Fruit fly (Drosophila melanogaster): Measurements from ENCODE around the gene Nhe2.
A peak's percentile ranks its signal among the peaks of the same experiment; 100 is the strongest.

Nhe2 gene

dm6 chr2L:21162875-21163274, 58.5 kb downstream of the Nhe2 start, which contains the start of gene Nbr:
Gene Nbr, minus strand, starts transcription at chr2L:21163083.
- TF ChIP-seq fd96Ca (GFP tag; IDR thresholded peaks at IDR 0.05) (0 out of 3 replicates have a peak, but pooled peaks have one; percentile 25), rn (GFP tag; IDR thresholded peaks at IDR 0.05) (no peak), D1 (tag; optimal IDR thresholded peaks at IDR 0.05) (no peak)

dm6 chr2L:21163311-21163842, 59.0 kb downstream of the Nhe2 start, which contains the start of gene Noc2:
Gene Noc2, plus strand, starts transcription at chr2L:21163641.
- TF ChIP-seq EcR (GFP tag; optimal IDR thresholded peaks at IDR 0.05) (no peak), CG15710 (tag; optimal IDR thresholded peaks at IDR 0.05) (peak; percentile 40), CG17806 (tag; optimal IDR thresholded peaks at IDR 0.05) (peak; percentile 23), CG8301 (tag; optimal IDR thresholded peaks at IDR 0.05) (peak; percentile 34), gl (tag; optimal IDR thresholded peaks at IDR 0.05) (no peak), rn (GFP tag; IDR thresholded peaks at IDR 0.05) (peak; percentile 36; the same call in 1 of the 2 replicates), CG8159 (tag; optimal IDR thresholded peaks at IDR 0.05) (peak; percentile 48), CG4496 (GFP tag; IDR thresholded peaks at IDR 0.05) (peak; percentile 72), Snoo (tag; optimal IDR thresholded peaks at IDR 0.05) (peak; percentile 10), CG9948 (tag; optimal IDR thresholded peaks at IDR 0.05) (peak; percentile 46)

- TF ChIP-seq fd96Ca (GFP tag; IDR thresholded peaks at IDR 0.05) (no peak), CG15710 (tag; optimal IDR thresholded peaks at IDR 0.05) (no peak), Pif1B (GFP tag; optimal IDR thresholded peaks at IDR 0.05) (no peak), gl (tag; optimal IDR thresholded peaks at IDR 0.05) (no peak), CG34367 (tag; optimal IDR thresholded peaks at IDR 0.05) (no peak), CG4496 (GFP tag; IDR thresholded peaks at IDR 0.05) (no peak), CG32121 (GFP tag; IDR thresholded peaks at IDR 0.05) (no peak), CG8301 (tag; optimal IDR thresholded peaks at IDR 0.05) (no peak), CG14655 (GFP tag; optimal IDR thresholded peaks at IDR 0.05) (no peak), rn (GFP tag; IDR thresholded peaks at IDR 0.05) (no peak), CG8159 (tag; optimal IDR thresholded peaks at IDR 0.05) (no peak), CG9948 (tag; optimal IDR thresholded peaks at IDR 0.05) (no peak), Snoo (tag; optimal IDR thresholded peaks at IDR 0.05) (no peak), D1 (tag; optimal IDR thresholded peaks at IDR 0.05) (no peak), Pif1A (GFP tag; optimal IDR thresholded peaks at IDR 0.05) (no peak), Ets98B (GFP tag; IDR thresholded peaks at IDR 0.05) (no peak), CG13204 (GFP tag; optimal IDR thresholded peaks at IDR 0.05) (no peak), CG10348 (GFP tag; IDR thresholded peaks at IDR 0.05) (no peak)
Measured at dm6 chr2L:21166422-21166821, 62.1 kb downstream of the Nhe2 start.

dm6 chr2L:21168295-21169159, 64.2 kb downstream of the Nhe2 start, which contains the start of the genes mAcon1, CG43345 and CG43346:
Gene mAcon1, plus strand, starts transcription at chr2L:21168570.
Gene CG43345, minus strand, starts transcription at chr2L:21168581.
Gene CG43346, minus strand, starts transcription at chr2L:21168581.
- TF ChIP-seq CG32121 (GFP tag; IDR thresholded peaks at IDR 0.05) (peak; percentile 39), rn (GFP tag; IDR thresholded peaks at IDR 0.05) (no peak), CG8301 (tag; optimal IDR thresholded peaks at IDR 0.05) (peak; percentile 66), CG8159 (tag; optimal IDR thresholded peaks at IDR 0.05) (peak; percentile 76), EcR (GFP tag; optimal IDR thresholded peaks at IDR 0.05) (no peak), CG10348 (GFP tag; IDR thresholded peaks at IDR 0.05) (0 out of 2 replicates have a peak, but pooled peaks have one; percentile 42), D1 (tag; optimal IDR thresholded peaks at IDR 0.05) (no peak), fd96Ca (GFP tag; IDR thresholded peaks at IDR 0.05) (peak; percentile 71), CG4496 (GFP tag; IDR thresholded peaks at IDR 0.05) (peak; percentile 34; the same call in 1 of the 3 replicates), gl (tag; optimal IDR thresholded peaks at IDR 0.05) (peak; percentile 17), CG15710 (tag; optimal IDR thresholded peaks at IDR 0.05) (peak; percentile 80), Snoo (tag; optimal IDR thresholded peaks at IDR 0.05) (peak; percentile 68), CG12605 (GFP tag; IDR thresholded peaks at IDR 0.05) (no peak), Ets98B (GFP tag; IDR thresholded peaks at IDR 0.05) (no peak), Pif1B (GFP tag; optimal IDR thresholded peaks at IDR 0.05) (no peak), CG9948 (tag; optimal IDR thresholded peaks at IDR 0.05) (peak; percentile 62), CG14655 (GFP tag; optimal IDR thresholded peaks at IDR 0.05) (no peak), CG34367 (tag; optimal IDR thresholded peaks at IDR 0.05) (no peak), CG17806 (tag; optimal IDR thresholded peaks at IDR 0.05) (peak; percentile 52), Pif1A (GFP tag; optimal IDR thresholded peaks at IDR 0.05) (no peak), CG13204 (GFP tag; optimal IDR thresholded peaks at IDR 0.05) (no peak)

- TF ChIP-seq CG10348 (GFP tag; IDR thresholded peaks at IDR 0.05): no peak
- TF ChIP-seq CG8159 (tag; optimal IDR thresholded peaks at IDR 0.05): no peak
- peak; percentile 78 for TF ChIP-seq EcR (GFP tag; optimal IDR thresholded peaks at IDR 0.05)
Measured at dm6 chr2L:21169160-21169624, 64.8 kb downstream of the Nhe2 start.

dm6 chr2L:21169863-21170262, 65.5 kb downstream of the Nhe2 start:
- TF ChIP-seq CG12605 (GFP tag; IDR thresholded peaks at IDR 0.05) (no peak), Ets98B (GFP tag; IDR thresholded peaks at IDR 0.05) (no peak), gl (tag; optimal IDR thresholded peaks at IDR 0.05) (no peak), CG13204 (GFP tag; optimal IDR thresholded peaks at IDR 0.05) (no peak), CG8159 (tag; optimal IDR thresholded peaks at IDR 0.05) (no peak), Pif1A (GFP tag; optimal IDR thresholded peaks at IDR 0.05) (no peak), CG9948 (tag; optimal IDR thresholded peaks at IDR 0.05) (no peak), CG14655 (GFP tag; optimal IDR thresholded peaks at IDR 0.05) (no peak), CG17806 (tag; optimal IDR thresholded peaks at IDR 0.05) (no peak), CG8301 (tag; optimal IDR thresholded peaks at IDR 0.05) (no peak), Pif1B (GFP tag; optimal IDR thresholded peaks at IDR 0.05) (no peak)
